Fruit fly (Drosophila melanogaster): ENCODE results near the gene CG4669.

The CG4669 gene

dm6 chr3L:5234183-5234582 is at the start of gene CG4669:
Gene CG4669, plus strand, starts transcription at chr3L:5234483.
- TF ChIP-seq achi (GFP tag; optimal IDR thresholded peaks at IDR 0.05) (no peak), Met (GFP tag; optimal IDR thresholded peaks at IDR 0.05) (no peak), spab (GFP tag; optimal IDR thresholded peaks at IDR 0.05) (no peak), CG32006 (GFP tag; optimal IDR thresholded peaks at IDR 0.05) (no peak), pdm3 (GFP tag; optimal IDR thresholded peaks at IDR 0.05) (no peak), Ets96B (tag; optimal IDR thresholded peaks at IDR 0.05) (no peak), CG4318 (GFP tag; optimal IDR thresholded peaks at IDR 0.05) (no peak)

DNA sequence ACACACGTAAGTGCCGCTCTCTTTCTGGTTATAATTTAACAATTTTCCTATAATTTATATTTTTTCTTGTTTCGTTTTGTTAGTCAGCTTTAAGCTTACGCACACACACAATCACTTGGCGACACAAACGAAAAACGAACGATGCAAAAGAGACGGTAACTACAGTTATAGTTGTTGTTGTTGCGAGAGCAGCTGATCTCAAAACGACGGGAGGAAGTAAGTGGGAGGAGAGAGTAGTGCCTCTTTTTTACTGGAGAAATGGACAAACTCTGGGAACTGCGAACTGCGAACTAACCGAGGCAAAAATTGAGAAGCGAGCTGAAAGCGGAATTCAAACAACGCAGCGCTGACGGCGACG is 49.8 kb upstream of the CG4669 start:
- no peak for TF ChIP-seq CG16779 (tag; optimal IDR thresholded peaks at IDR 0.05)
- TF ChIP-seq CG1621 (tag; optimal IDR thresholded peaks at IDR 0.05), result no peak
- TF ChIP-seq achi (GFP tag; optimal IDR thresholded peaks at IDR 0.05), result peak; percentile 10
- peak; percentile 65 for TF ChIP-seq Eip78C (GFP tag)
- TF ChIP-seq CG32006 (GFP tag; optimal IDR thresholded peaks at IDR 0.05), result no peak
- no peak for TF ChIP-seq CG10631 (GFP tag; optimal IDR thresholded peaks at IDR 0.05)
- TF ChIP-seq Hr4 (GFP tag; optimal IDR thresholded peaks at IDR 0.05), result no peak
- no peak for TF ChIP-seq dsx (GFP tag; optimal IDR thresholded peaks at IDR 0.05; ENCODE audit: poor library complexity, severe bottlenecking)
- TF ChIP-seq CG11762 (GFP tag; optimal IDR thresholded peaks at IDR 0.05; ENCODE audit: insufficient read depth), result no peak
- peak; percentile 39 for TF ChIP-seq Eip93F (GFP tag; optimal IDR thresholded peaks at IDR 0.05)
- peak; percentile 8 for TF ChIP-seq CG3919 (GFP tag; optimal IDR thresholded peaks at IDR 0.05)
- peak; percentile 34; the same call in 2 of the 3 replicates for TF ChIP-seq CG6163 (GFP tag; IDR thresholded peaks at IDR 0.05)
- TF ChIP-seq eg (GFP tag; IDR thresholded peaks at IDR 0.05), result 0 out of 3 replicates have a peak, but pooled peaks have one; percentile 7
- no peak for TF ChIP-seq Hr39 (GFP tag; optimal IDR thresholded peaks at IDR 0.05)
- no peak for TF ChIP-seq CG8119 (GFP tag; IDR thresholded peaks at IDR 0.05)
- no peak for TF ChIP-seq CG8632 (GFP tag; optimal IDR thresholded peaks at IDR 0.05)
- no peak for TF ChIP-seq Gug (GFP tag; IDR thresholded peaks at IDR 0.05)
- no peak for TF ChIP-seq CG15336 (GFP tag; IDR thresholded peaks at IDR 0.05)
- TF ChIP-seq cyc (GFP tag; optimal IDR thresholded peaks at IDR 0.05), result no peak
- TF ChIP-seq CG7368 (GFP tag; optimal IDR thresholded peaks at IDR 0.05), result no peak
- TF ChIP-seq Sox14 (GFP tag; optimal IDR thresholded peaks at IDR 0.05), result peak; percentile 15
- peak; percentile 13 for TF ChIP-seq net (GFP tag; optimal IDR thresholded peaks at IDR 0.05)

DNA sequence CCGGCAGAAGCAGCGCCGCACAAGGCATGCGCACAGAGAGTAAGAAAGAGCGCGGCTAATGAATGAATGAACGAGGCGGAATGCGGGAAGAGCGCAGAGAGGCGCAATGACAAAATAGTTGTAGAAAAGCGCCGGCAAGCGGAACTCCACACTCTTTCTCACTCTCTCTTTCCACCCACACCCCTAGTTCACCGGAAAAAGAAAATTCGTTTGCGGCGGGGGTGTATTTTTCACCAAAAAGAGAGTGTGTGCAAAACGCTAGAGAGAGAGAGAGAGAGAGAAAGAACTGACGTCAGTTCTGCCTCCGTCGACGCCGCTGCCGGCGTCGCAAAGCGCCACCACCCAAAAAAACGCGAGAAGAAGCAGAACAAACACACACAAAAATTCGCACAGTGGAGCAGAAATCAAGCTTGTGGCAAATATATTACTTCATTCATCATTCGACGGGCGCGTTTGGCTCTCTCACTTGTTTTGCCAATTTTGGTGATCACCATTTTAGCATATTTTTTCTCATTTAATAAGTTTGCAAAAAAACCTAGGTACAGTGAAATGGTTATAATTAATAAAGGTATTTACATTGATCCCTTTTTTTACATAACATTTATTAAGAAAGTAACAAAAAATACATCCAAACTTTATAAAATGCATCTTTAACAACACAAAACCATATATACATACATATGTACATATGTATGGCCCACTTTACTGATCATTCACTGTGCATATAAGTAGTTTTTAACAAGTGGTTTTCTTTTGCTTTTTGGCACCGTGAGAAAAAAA is 49.2 kb upstream of the CG4669 start:
- peak; percentile 14 for TF ChIP-seq pdm3 (GFP tag; optimal IDR thresholded peaks at IDR 0.05)
- no peak for TF ChIP-seq CG10669 (GFP tag; optimal IDR thresholded peaks at IDR 0.05)
- TF ChIP-seq CG11294 (GFP tag; IDR thresholded peaks at IDR 0.05), result no peak
- no peak for TF ChIP-seq spab (GFP tag; optimal IDR thresholded peaks at IDR 0.05)
- TF ChIP-seq CG6163 (GFP tag; IDR thresholded peaks at IDR 0.05), result 0 out of 3 replicates have a peak, but pooled peaks have one; percentile 6
- no peak for TF ChIP-seq CG6808 (GFP tag; optimal IDR thresholded peaks at IDR 0.05)
- TF ChIP-seq Blimp-1 (GFP tag; optimal IDR thresholded peaks at IDR 0.05), result no peak
- no peak for TF ChIP-seq dsx (GFP tag; optimal IDR thresholded peaks at IDR 0.05; ENCODE audit: poor library complexity, severe bottlenecking)
- peak; percentile 67 for TF ChIP-seq svp (GFP tag)
- no peak for TF ChIP-seq CG11902 (GFP tag; optimal IDR thresholded peaks at IDR 0.05)
- TF ChIP-seq CG6276 (GFP tag; optimal IDR thresholded peaks at IDR 0.05), result peak; percentile 29
- TF ChIP-seq CG8119 (GFP tag; IDR thresholded peaks at IDR 0.05), result peak; percentile 52; the same call in 1 of the 3 replicates
- no peak for TF ChIP-seq fd59A (GFP tag; optimal IDR thresholded peaks at IDR 0.05)
- TF ChIP-seq net (GFP tag; optimal IDR thresholded peaks at IDR 0.05), result no peak
- peak; percentile 51 for TF ChIP-seq vri (GFP tag; optimal IDR thresholded peaks at IDR 0.05)
- peak; percentile 48 for TF ChIP-seq CG32006 (GFP tag; optimal IDR thresholded peaks at IDR 0.05)
- TF ChIP-seq fd85E (GFP tag; optimal IDR thresholded peaks at IDR 0.05), result no peak
- peak; percentile 53 for TF ChIP-seq CG6854 (GFP tag; optimal IDR thresholded peaks at IDR 0.05)
- TF ChIP-seq CG3032 (tag; optimal IDR thresholded peaks at IDR 0.05), result no peak
- peak; percentile 49 for TF ChIP-seq Smox (GFP tag; optimal IDR thresholded peaks at IDR 0.05)
- TF ChIP-seq CG4318 (GFP tag; optimal IDR thresholded peaks at IDR 0.05), result peak; percentile 0
- peak; percentile 42 for TF ChIP-seq Eip78C (GFP tag)
- TF ChIP-seq achi (GFP tag; optimal IDR thresholded peaks at IDR 0.05), result peak; percentile 14
- TF ChIP-seq Hr39 (GFP tag; optimal IDR thresholded peaks at IDR 0.05), result peak; percentile 49
- no peak for TF ChIP-seq CG11762 (GFP tag; optimal IDR thresholded peaks at IDR 0.05; ENCODE audit: insufficient read depth)
- TF ChIP-seq CG8319 (GFP tag; optimal IDR thresholded peaks at IDR 0.05), result no peak
- TF ChIP-seq CG34406 (GFP tag; optimal IDR thresholded peaks at IDR 0.05), result peak; percentile 27
- TF ChIP-seq CG8632 (GFP tag; optimal IDR thresholded peaks at IDR 0.05), result peak; percentile 41
- no peak for TF ChIP-seq salr (GFP tag; optimal IDR thresholded peaks at IDR 0.05)
- TF ChIP-seq eg (GFP tag; IDR thresholded peaks at IDR 0.05), result 0 out of 3 replicates have a peak, but pooled peaks have one; percentile 9
- peak; percentile 17 for TF ChIP-seq CG9139 (GFP tag; optimal IDR thresholded peaks at IDR 0.05)
- TF ChIP-seq Sox14 (GFP tag; optimal IDR thresholded peaks at IDR 0.05), result peak; percentile 17
- TF ChIP-seq CG16779 (tag; optimal IDR thresholded peaks at IDR 0.05), result peak; percentile 59

Data from whole organism, prepupa.